Worm (Caenorhabditis elegans): ENCODE measurements around the gene ctsa-3.2.

ce11 chrII:9855620-9856019, 19.4 kb upstream of the ctsa-3.2 start, which contains the start of gene chil-4:
- TF ChIP-seq cog-1 (tag; optimal IDR thresholded peaks at IDR 0.05) (no peak), T22C8.4 (GFP tag; IDR thresholded peaks at IDR 0.05) (no peak), flt-1 (GFP tag; IDR thresholded peaks at IDR 0.05) (no peak)

Data from whole organism, midembryonic.